Worm (Caenorhabditis elegans): ENCODE results near the gene F40G9.15.

- TF ChIP-seq F49E8.2 (tag; optimal IDR thresholded peaks at IDR 0.05; ENCODE audit: borderline replicate concordance) (no peak), nhr-77 (tag; optimal IDR thresholded peaks at IDR 0.05) (no peak), unc-62 (GFP tag; optimal IDR thresholded peaks at IDR 0.05 in 1 of 2) (no peak), unc-62 (tag; optimal IDR thresholded peaks at IDR 0.05) (no peak), ces-1 (GFP tag; optimal IDR thresholded peaks at IDR 0.05) (no peak), ZK337.2 (GFP tag; IDR thresholded peaks at IDR 0.05) (no peak), nhr-11 (tag; optimal IDR thresholded peaks at IDR 0.05) (no peak), ZK546.5 (tag; optimal IDR thresholded peaks at IDR 0.05) (no peak), nhr-6 (tag; optimal IDR thresholded peaks at IDR 0.05) (no peak), ama-1 (optimal IDR thresholded peaks at IDR 0.05) (no peak), nhr-76 (tag; optimal IDR thresholded peaks at IDR 0.05) (no peak), ztf-11 (tag; optimal IDR thresholded peaks at IDR 0.05) (no peak), aly-2 (tag; optimal IDR thresholded peaks at IDR 0.05) (no peak), mdl-1 (tag; optimal IDR thresholded peaks at IDR 0.05) (no peak)
Observed at ce11 chrIII:143121-143520, 39.1 kb upstream of the F40G9.15 start, which contains the start of gene fbxb-82.
